Worm (Caenorhabditis elegans) whole organism, late embryonic: Measurements from ENCODE around the gene R11.4.
"Not testable (repeated sequence)": the region's sequence is repeated elsewhere in the genome, so short reads cannot be mapped to it uniquely, and the experiment has no call there.

ENCODE experiments used
- ceh-2 ChIP-seq: sonication (generic microtip); optimal IDR thresholded peaks from 2 replicates; lab custom pipeline; 2016; ENCODE audit warnings: missing genotype, missing genetic modification characterization, missing compliant biosample characterization
- ceh-34 ChIP-seq: sonication (generic microtip); optimal IDR thresholded peaks from 2 replicates; lab custom pipeline; 2016; ENCODE audit warnings: mild to moderate bottlenecking, missing genetic modification characterization, missing compliant biosample characterization
- ceh-9 ChIP-seq: sonication (generic microtip); optimal IDR thresholded peaks from 2 replicates; lab custom pipeline; 2016; ENCODE audit warnings: mild to moderate bottlenecking, missing genetic modification characterization, inconsistent platforms, missing compliant biosample characterization
- fkh-10 ChIP-seq: fragments of 150-350 bp; optimal IDR thresholded peaks from 2 replicates; lab custom pipeline; 2014; ENCODE audit warnings: missing biosample characterization, missing genetic modification reagents, missing genetic modification characterization
- hlh-13 ChIP-seq: fragments of 200-800 bp; sonication (Bioruptor generic); optimal IDR thresholded peaks from 2 replicates; lab custom pipeline; 2018; ENCODE audit warnings: mild to moderate bottlenecking, missing genetic modification characterization, missing compliant biosample characterization
- lim-6 ChIP-seq: sonication (generic microtip); optimal IDR thresholded peaks from 2 replicates; lab custom pipeline; 2016; ENCODE audit warnings: missing genetic modification characterization, missing compliant biosample characterization
- mec-3 ChIP-seq: sonication (generic microtip); optimal IDR thresholded peaks from 2 replicates; lab custom pipeline; 2016; ENCODE audit warnings: borderline replicate concordance, missing genetic modification characterization, missing compliant biosample characterization
- nfya-1 ChIP-seq: sonication (generic microtip); optimal IDR thresholded peaks from 2 replicates; lab custom pipeline; 2017; ENCODE audit warnings: missing genetic modification characterization, mild to moderate bottlenecking, missing compliant biosample characterization, antibody characterized with exemption, moderate library complexity
- nhr-11 ChIP-seq: fragments of 150-350 bp; optimal IDR thresholded peaks from 2 replicates; lab custom pipeline; 2014; ENCODE audit warnings: missing biosample characterization, missing genetic modification characterization
- pag-3 ChIP-seq: sonication (generic microtip); optimal IDR thresholded peaks from 2 replicates; lab custom pipeline; 2016; ENCODE audit warnings: missing compliant biosample characterization, missing genetic modification characterization, borderline replicate concordance
- pha-4 ChIP-seq: fragments of 150-350 bp; optimal IDR thresholded peaks from 2 replicates; lab custom pipeline; 2018; ENCODE audit warnings: missing biosample characterization, missing genetic modification reagents, missing genetic modification characterization
- sdc-2 ChIP-seq: sonication (generic microtip); optimal IDR thresholded peaks from 2 replicates; lab custom pipeline; 2016; ENCODE audit warnings: missing genotype, missing genetic modification characterization, missing compliant biosample characterization
- unc-42 ChIP-seq: sonication (generic microtip); optimal IDR thresholded peaks from 2 replicates; lab custom pipeline; 2016; ENCODE audit warnings: missing genotype, missing genetic modification characterization, missing compliant biosample characterization

- TF ChIP-seq ceh-2; sdc-2 (tag; lab: Kevin White, UChicago); hlh-13 (GFP tag; lab: Kevin White, UChicago); unc-42 (tag; lab: Kevin White, UChicago); pag-3 (tag; lab: Kevin White, UChicago); mec-3 (tag; lab: Kevin White, UChicago); lim-6 (tag; lab: Kevin White, UChicago); nfya-1 (tag; lab: Kevin White, UChicago); nhr-11 (tag; lab: Kevin White, UChicago); ceh-34; ceh-9; fkh-10 (GFP tag; lab: Kevin White, UChicago); pha-4: not testable (repeated sequence)
These were observed 9.3 kb upstream of the R11.4 start, which contains the start of gene F23A7.3 for ce11 chrX:16219710-16220109.
